Worm (Caenorhabditis elegans): ENCODE measurements around the gene T28A8.8.

Gene T28A8.8

ce11 chrIII:13455816-13456215 is 46.8 kb upstream of the T28A8.8 start (continued):
- no peak for TF ChIP-seq tbx-2 (tag; optimal IDR thresholded peaks at IDR 0.05)

DNA sequence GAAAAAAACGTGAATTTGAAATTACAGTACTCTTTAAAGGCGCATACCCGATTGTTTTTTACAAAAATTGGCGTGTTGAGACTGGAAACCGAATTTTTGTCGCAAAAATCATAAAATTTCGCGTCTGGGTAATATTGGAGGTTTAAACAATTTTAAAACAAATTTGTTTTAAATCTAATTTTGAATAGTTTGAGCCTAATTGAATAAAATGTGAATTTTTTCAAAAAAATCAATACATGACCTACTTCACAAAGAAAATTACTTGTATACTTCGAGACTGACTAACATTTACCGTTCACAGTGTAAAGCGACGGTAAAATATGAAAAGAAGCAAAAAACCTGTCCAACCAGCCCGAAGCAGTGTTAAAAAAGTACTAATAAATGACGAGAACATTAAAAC is 45.3 kb upstream of the T28A8.8 start:
- TF ChIP-seq ama-1 (optimal IDR thresholded peaks at IDR 0.05) (peak; percentile 7), fos-1 (tag; optimal IDR thresholded peaks at IDR 0.05) (no peak), lin-15B (tag; optimal IDR thresholded peaks at IDR 0.05) (no peak), skn-1 (tag; optimal IDR thresholded peaks at IDR 0.05) (no peak), ceh-16 (tag; optimal IDR thresholded peaks at IDR 0.05) (no peak), nhr-23 (tag; optimal IDR thresholded peaks at IDR 0.05) (peak; percentile 5), unc-39 (tag; optimal IDR thresholded peaks at IDR 0.05) (no peak), egl-27 (tag; optimal IDR thresholded peaks at IDR 0.05) (no peak), unc-62 (GFP tag; optimal IDR thresholded peaks at IDR 0.05) (no peak), ceh-82 (tag; optimal IDR thresholded peaks at IDR 0.05) (no peak), snpc-4 (tag; optimal IDR thresholded peaks at IDR 0.05) (no peak), ceh-28 (tag; optimal IDR thresholded peaks at IDR 0.05) (peak; percentile 58), fkh-10 (GFP tag; optimal IDR thresholded peaks at IDR 0.05) (no peak), nhr-28 (tag; optimal IDR thresholded peaks at IDR 0.05) (no peak)

DNA sequence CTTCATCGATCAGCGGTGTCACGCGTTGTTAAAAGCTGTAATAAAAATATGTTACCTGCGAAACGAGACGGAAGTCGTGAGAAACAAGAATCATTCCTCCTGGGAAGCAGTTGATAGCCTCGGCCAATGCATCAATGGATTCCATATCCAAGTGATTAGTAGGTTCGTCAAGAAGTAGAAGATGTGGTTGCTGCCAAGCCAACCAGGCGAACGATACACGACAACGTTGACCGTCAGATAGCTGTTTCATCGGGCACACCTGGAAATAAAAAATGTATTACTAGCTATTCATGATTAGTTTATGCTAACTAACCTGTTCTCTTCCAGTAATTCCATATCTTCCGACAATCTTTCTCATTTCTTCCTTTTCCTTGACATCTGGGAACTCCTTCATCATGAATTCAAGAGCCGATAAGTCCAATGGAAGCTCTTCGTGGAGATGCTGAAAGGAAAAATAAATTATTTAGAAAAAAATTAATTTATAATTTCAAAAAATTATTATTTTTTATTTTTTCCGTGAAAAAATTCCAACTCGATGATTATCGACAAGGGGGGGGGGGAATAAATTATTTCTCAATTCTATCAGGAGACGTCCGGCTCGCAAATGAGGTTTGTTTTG is 43.5 kb upstream of the T28A8.8 start, which contains the start of gene tag-164:
Gene tag-164 (plus strand): TSS at position 569 of the 619 bp plus-strand sequence.
- TF ChIP-seq sea-2 (GFP tag; optimal IDR thresholded peaks at IDR 0.05): no peak
- no peak for TF ChIP-seq mml-1 (tag; optimal IDR thresholded peaks at IDR 0.05)
- no peak for TF ChIP-seq nhr-43 (tag; optimal IDR thresholded peaks at IDR 0.05; ENCODE audit: poor library complexity, severe bottlenecking)
- no peak for TF ChIP-seq lsy-12 (tag; optimal IDR thresholded peaks at IDR 0.05)
- TF ChIP-seq snpc-4 (tag; optimal IDR thresholded peaks at IDR 0.05): no peak
- no peak for TF ChIP-seq nhr-12 (tag; optimal IDR thresholded peaks at IDR 0.05)
- no peak for TF ChIP-seq fkh-2 (tag; optimal IDR thresholded peaks at IDR 0.05)
- TF ChIP-seq ztf-11 (tag; optimal IDR thresholded peaks at IDR 0.05): no peak
- TF ChIP-seq hmg-11 (tag; optimal IDR thresholded peaks at IDR 0.05): no peak
- no peak for TF ChIP-seq tbx-2 (tag; optimal IDR thresholded peaks at IDR 0.05)
- no peak for TF ChIP-seq pqm-1 (tag; optimal IDR thresholded peaks at IDR 0.05)
- no peak for TF ChIP-seq lin-39 (tag; optimal IDR thresholded peaks at IDR 0.05)
- no peak for TF ChIP-seq nhr-67 (tag; optimal IDR thresholded peaks at IDR 0.05)
- no peak for TF ChIP-seq R02D3.7 (tag; optimal IDR thresholded peaks at IDR 0.05)
- no peak for TF ChIP-seq ztf-4 (tag; optimal IDR thresholded peaks at IDR 0.05)
- no peak for TF ChIP-seq unc-62 (GFP tag; optimal IDR thresholded peaks at IDR 0.05)

DNA sequence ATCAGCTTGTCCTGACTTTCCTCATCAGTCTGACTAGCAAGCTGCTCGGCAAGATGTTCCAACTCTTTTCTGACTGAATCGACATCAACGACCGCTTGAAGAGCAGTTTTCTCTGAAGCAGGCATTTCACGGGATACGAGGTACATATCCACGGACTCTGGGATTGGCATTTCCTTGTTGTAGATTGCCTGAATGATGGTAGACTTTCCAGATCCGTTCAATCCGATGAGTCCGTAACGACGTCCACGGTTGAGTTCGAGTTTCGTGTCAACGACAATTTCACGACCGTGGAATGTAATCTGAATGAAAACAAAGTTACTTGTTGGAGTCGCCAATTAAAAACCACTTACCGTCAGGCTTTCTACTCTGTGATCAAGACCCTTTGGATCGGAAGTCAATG is 41.1 kb upstream of the T28A8.8 start:
- TF ChIP-seq zag-1 (tag; optimal IDR thresholded peaks at IDR 0.05) (no peak), ztf-4 (tag; optimal IDR thresholded peaks at IDR 0.05) (no peak), ceh-82 (tag; optimal IDR thresholded peaks at IDR 0.05) (no peak), nhr-76 (tag; optimal IDR thresholded peaks at IDR 0.05) (no peak), nhr-23 (tag; optimal IDR thresholded peaks at IDR 0.05) (no peak), hmg-11 (tag; optimal IDR thresholded peaks at IDR 0.05) (no peak), nhr-25 (tag; optimal IDR thresholded peaks at IDR 0.05) (no peak), nhr-28 (tag; optimal IDR thresholded peaks at IDR 0.05) (no peak), fos-1 (tag; optimal IDR thresholded peaks at IDR 0.05) (no peak), fkh-10 (GFP tag; optimal IDR thresholded peaks at IDR 0.05) (no peak), nhr-237 (tag; optimal IDR thresholded peaks at IDR 0.05) (no peak), nfya-1 (tag; optimal IDR thresholded peaks at IDR 0.05; ENCODE audit: insufficient read depth) (no peak), pha-4 (tag; optimal IDR thresholded peaks at IDR 0.05) (no peak)

DNA sequence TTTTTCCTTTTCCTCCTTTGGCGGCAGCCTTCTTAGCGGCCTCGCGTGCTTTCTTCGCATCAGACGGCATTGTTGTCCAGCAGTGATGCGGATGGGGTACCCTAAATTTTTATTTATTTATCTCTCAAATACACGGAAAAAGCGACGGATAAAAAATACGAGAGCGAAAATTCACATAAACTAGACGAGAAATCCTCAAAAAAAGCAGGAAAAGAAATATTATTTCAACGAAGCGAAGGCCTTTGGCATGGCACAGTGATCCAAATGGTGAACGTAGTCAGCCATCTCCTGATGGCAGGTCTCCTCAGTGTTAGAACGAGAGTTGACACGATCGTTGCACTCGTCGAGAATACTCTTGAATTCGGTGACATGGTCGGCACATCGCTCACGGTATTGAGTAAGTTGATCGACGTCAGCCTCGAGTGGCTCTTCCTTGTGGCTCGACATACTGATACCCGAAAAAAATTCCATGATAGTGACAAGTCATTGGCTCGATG is 40.4 kb upstream of the T28A8.8 start, which contains the start of the genes abcf-2 and T27E9.2:
Gene abcf-2 (minus strand): TSS at position 101 of the 497 bp plus-strand sequence.
Gene T27E9.2 (minus strand): TSS at position 447 of the 497 bp plus-strand sequence.
- TF ChIP-seq lin-15B (tag; optimal IDR thresholded peaks at IDR 0.05) (no peak), ceh-9 (tag; optimal IDR thresholded peaks at IDR 0.05) (no peak), skn-1 (tag; optimal IDR thresholded peaks at IDR 0.05) (no peak), elt-2 (tag; optimal IDR thresholded peaks at IDR 0.05) (no peak)
